Worm (Caenorhabditis elegans): ENCODE results near the gene ZK418.6.

DNA sequence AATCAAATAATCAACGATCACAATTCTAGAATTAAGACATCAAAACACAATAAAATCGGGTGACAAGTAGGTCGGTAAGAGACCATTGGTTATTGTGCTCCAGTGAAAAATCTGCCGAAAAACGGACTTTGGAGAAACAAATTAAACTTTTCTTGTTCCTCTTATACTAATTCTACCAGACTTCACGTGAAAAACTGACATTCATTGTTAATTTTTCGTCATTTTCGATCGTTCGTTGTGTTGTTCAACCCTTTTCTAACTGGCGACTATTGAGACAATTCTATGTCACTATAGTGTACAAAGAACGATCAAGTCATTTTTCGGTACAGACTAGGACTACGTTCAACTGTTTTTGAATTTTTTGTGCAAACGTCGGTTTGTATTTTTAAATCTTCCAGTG, 41.8 kb upstream of the ZK418.6 start:
- no peak for TF ChIP-seq pqm-1 (tag; optimal IDR thresholded peaks at IDR 0.05)
- TF ChIP-seq rnt-1 (tag; optimal IDR thresholded peaks at IDR 0.05) = no peak
- no peak for TF ChIP-seq T23F11.4 (GFP tag; optimal IDR thresholded peaks at IDR 0.05)
- no peak for TF ChIP-seq ama-1 (optimal IDR thresholded peaks at IDR 0.05)
- TF ChIP-seq pag-3 (tag; optimal IDR thresholded peaks at IDR 0.05; ENCODE audit: borderline replicate concordance) = no peak
- no peak for TF ChIP-seq sox-4 (tag; optimal IDR thresholded peaks at IDR 0.05)
- no peak for TF ChIP-seq pat-9 (tag; optimal IDR thresholded peaks at IDR 0.05)
- TF ChIP-seq ceh-6 (GFP tag; optimal IDR thresholded peaks at IDR 0.05) = no peak
- TF ChIP-seq ceh-34 (tag; optimal IDR thresholded peaks at IDR 0.05) = no peak
- TF ChIP-seq nfya-1 (tag; optimal IDR thresholded peaks at IDR 0.05) = no peak
- TF ChIP-seq ref-2 (tag; optimal IDR thresholded peaks at IDR 0.05) = no peak
